Worm (Caenorhabditis elegans) whole organism, L4 larva: Measurements from ENCODE around the gene vti-1.

Source experiments
- T26A8.4 ChIP-seq: fragments of 200-800 bp; sonication (Bioruptor generic); IDR thresholded peaks from 2 replicates; pipeline ENCODE4 v1.3.6; 2022; ENCODE audit warnings: missing genetic modification characterization, missing compliant biosample characterization
- Y105C5A.15 ChIP-seq: fragments of 200-800 bp; sonication (Bioruptor generic); IDR thresholded peaks from 2 replicates; pipeline ENCODE4 v1.3.6; 2022; ENCODE audit warnings: missing genetic modification characterization, missing compliant biosample characterization
- aha-1 ChIP-seq: fragments of 150-350 bp; peaks from one replicate; lab custom pipeline; 2014; ENCODE audit warnings: missing biosample characterization, missing genetic modification characterization
- ama-1 ChIP-seq: fragments of 150-350 bp; optimal IDR thresholded peaks from 2 replicates; lab custom pipeline; 2014; ENCODE audit warnings: inconsistent platforms, mixed read lengths
- ceh-28 ChIP-seq: fragments of 150-350 bp; optimal IDR thresholded peaks from 2 replicates; lab custom pipeline; 2014; ENCODE audit warnings: missing biosample characterization, missing genetic modification reagents, missing genetic modification characterization
- daf-16 ChIP-seq, 3 experiments: sonication (generic microtip); optimal IDR thresholded peaks; 2 replicates each; lab custom pipeline; 2016 to 2017; ENCODE audit warnings: missing genetic modification characterization in 3 of 3, missing genetic modification reagents in 3 of 3, mild to moderate bottlenecking in 2 of 3, missing compliant biosample characterization in 2 of 3, missing biosample characterization in 1 of 3, moderate library complexity in 1 of 3
- dmd-6 ChIP-seq: fragments of 200-800 bp; sonication (Bioruptor generic); IDR thresholded peaks from 2 replicates; pipeline ENCODE4 v1.3.6; 2022; ENCODE audit warnings: missing genetic modification reagents, missing genetic modification characterization, missing compliant biosample characterization
- dmd-9 ChIP-seq: fragments of 200-800 bp; sonication (Bioruptor generic); IDR thresholded peaks from 2 replicates; pipeline ENCODE4 v1.3.6; 2022; ENCODE audit warnings: missing genetic modification reagents, missing genetic modification characterization, missing compliant biosample characterization
- dpl-1 ChIP-seq: fragments of 150-350 bp; optimal IDR thresholded peaks from 2 replicates; lab custom pipeline; 2014; ENCODE audit warnings: missing biosample characterization, missing genetic modification reagents, missing genetic modification characterization
- dve-1 ChIP-seq: sonication (generic microtip); optimal IDR thresholded peaks from 2 replicates; lab custom pipeline; 2017; ENCODE audit warnings: antibody characterized with exemption, mild to moderate bottlenecking, missing genetic modification characterization, missing compliant biosample characterization; ENCODE audit not compliant: insufficient read depth
- egl-27 ChIP-seq: sonication (generic microtip); optimal IDR thresholded peaks from 3 replicates; lab custom pipeline; 2017; ENCODE audit warnings: missing biosample characterization, missing genetic modification reagents, missing genetic modification characterization
- fkh-10 ChIP-seq: fragments of 150-350 bp; optimal IDR thresholded peaks from 2 replicates; lab custom pipeline; 2014; ENCODE audit warnings: missing biosample characterization, missing genetic modification reagents, missing genetic modification characterization
- fos-1 ChIP-seq: fragments of 150-350 bp; optimal IDR thresholded peaks from 2 replicates; lab custom pipeline; 2014; ENCODE audit warnings: missing biosample characterization, missing genetic modification characterization
- gei-8 ChIP-seq: fragments of 200-800 bp; sonication (Bioruptor generic); optimal IDR thresholded peaks from 2 replicates; lab custom pipeline; 2018; ENCODE audit warnings: mild to moderate bottlenecking, missing genetic modification characterization, missing compliant biosample characterization
- hif-1 ChIP-seq, 2 experiments: sonication (generic microtip); optimal IDR thresholded peaks; 2 replicates each; lab custom pipeline; 2016 to 2017; ENCODE audit warnings: missing compliant biosample characterization in 2 of 2, missing genetic modification characterization in 2 of 2, missing genetic modification reagents in 2 of 2, missing genotype in 2 of 2, mild to moderate bottlenecking in 1 of 2
- hlh-11 ChIP-seq: fragments of 200-800 bp; sonication (Bioruptor generic); optimal IDR thresholded peaks from 2 replicates; lab custom pipeline; 2018; ENCODE audit warnings: mild to moderate bottlenecking, missing genetic modification characterization, missing compliant biosample characterization
- hlh-30 ChIP-seq: sonication (generic microtip); optimal IDR thresholded peaks from 2 replicates; lab custom pipeline; 2017; ENCODE audit warnings: antibody characterized with exemption, mild to moderate bottlenecking, missing genetic modification characterization, missing compliant biosample characterization; ENCODE audit not compliant: insufficient read depth
- hmg-1.1 ChIP-seq: fragments of 200-800 bp; sonication (Bioruptor generic); IDR thresholded peaks from 2 replicates; pipeline ENCODE4 v1.3.6; 2022; ENCODE audit warnings: missing genetic modification reagents, missing genetic modification characterization, missing compliant biosample characterization
- jun-1 ChIP-seq: fragments of 150-350 bp; optimal IDR thresholded peaks from 2 replicates; lab custom pipeline; 2014; ENCODE audit warnings: missing biosample characterization, missing genetic modification reagents, missing genetic modification characterization
- lim-7 ChIP-seq: fragments of 200-800 bp; sonication (Bioruptor generic); IDR thresholded peaks from 2 replicates; pipeline ENCODE4 v1.3.6; 2022; ENCODE audit warnings: missing genetic modification characterization, missing compliant biosample characterization
- lin-13 ChIP-seq: fragments of 150-350 bp; optimal IDR thresholded peaks from 2 replicates; lab custom pipeline; 2014; ENCODE audit warnings: missing biosample characterization, missing genetic modification reagents, missing genetic modification characterization
- lin-15B ChIP-seq: fragments of 150-350 bp; sonication (generic microtip); optimal IDR thresholded peaks from 3 replicates; lab custom pipeline; 2014; ENCODE audit warnings: missing biosample characterization, missing genetic modification characterization
- lir-3 ChIP-seq: sonication (generic microtip); optimal IDR thresholded peaks from 2 replicates; lab custom pipeline; 2016; ENCODE audit warnings: mild to moderate bottlenecking, missing genetic modification characterization, missing compliant biosample characterization
- lsy-2 ChIP-seq, 2 experiments: fragments of 150-350 bp in 1 of 2; sonication (generic microtip) in 1 of 2; optimal IDR thresholded peaks; 2 replicates each; lab custom pipeline; 2014 to 2017; ENCODE audit warnings: missing biosample characterization in 2 of 2, missing genetic modification characterization in 2 of 2
- mep-1 ChIP-seq: fragments of 150-350 bp; sonication (generic microtip); optimal IDR thresholded peaks from 3 replicates; lab custom pipeline; 2014; ENCODE audit warnings: missing biosample characterization, missing genetic modification characterization
- mes-2 ChIP-seq: sonication (generic microtip); optimal IDR thresholded peaks from 2 replicates; lab custom pipeline; 2016; ENCODE audit warnings: missing genotype, mild to moderate bottlenecking, missing genetic modification characterization, missing compliant biosample characterization; ENCODE audit not compliant: poor library complexity, severe bottlenecking
- mxl-2 ChIP-seq: fragments of 200-800 bp; sonication (Bioruptor generic); conservative IDR thresholded peaks from 2 replicates; pipeline ENCODE4 v1.3.6; 2022; ENCODE audit warnings: missing genetic modification reagents, missing genetic modification characterization, missing compliant biosample characterization
- nhr-102 ChIP-seq: sonication (generic microtip); optimal IDR thresholded peaks from 2 replicates; lab custom pipeline; 2016; ENCODE audit warnings: mild to moderate bottlenecking, missing genetic modification characterization, moderate library complexity, missing compliant biosample characterization
- nhr-237 ChIP-seq: sonication (generic microtip); optimal IDR thresholded peaks from 2 replicates; lab custom pipeline; 2017; ENCODE audit warnings: missing biosample characterization, missing genetic modification characterization
- nhr-25 ChIP-seq: sonication (generic microtip); optimal IDR thresholded peaks from 2 replicates; lab custom pipeline; 2017; ENCODE audit warnings: missing genetic modification characterization, mild to moderate bottlenecking, missing compliant biosample characterization, antibody characterized with exemption, moderate library complexity, borderline replicate concordance; ENCODE audit not compliant: insufficient read depth
- nhr-28 ChIP-seq: fragments of 150-350 bp; optimal IDR thresholded peaks from 2 replicates; lab custom pipeline; 2014; ENCODE audit warnings: missing biosample characterization, missing genetic modification characterization
- nhr-6 ChIP-seq: fragments of 150-350 bp; optimal IDR thresholded peaks from 2 replicates; lab custom pipeline; 2014; ENCODE audit warnings: missing biosample characterization, missing genetic modification characterization
- pha-4 ChIP-seq, 2 experiments: fragments of 150-350 bp in 1 of 2; fragments of 200-800 bp in 1 of 2; sonication (Bioruptor generic) in 1 of 2; IDR thresholded peaks in 1 of 2; optimal IDR thresholded peaks in 1 of 2; 2 replicates each; pipeline versions ENCODE4 v1.3.6 to Lab custom; 2014 to 2022; ENCODE audit warnings: missing genetic modification characterization in 2 of 2, missing genetic modification reagents in 2 of 2, missing biosample characterization in 1 of 2, missing compliant biosample characterization in 1 of 2
- pqm-1 ChIP-seq: sonication (generic microtip); optimal IDR thresholded peaks from 2 replicates; lab custom pipeline; 2017; ENCODE audit warnings: missing biosample characterization, missing genetic modification characterization
- sdz-12 ChIP-seq: fragments of 200-800 bp; sonication (Bioruptor generic); optimal IDR thresholded peaks from 2 replicates; lab custom pipeline; 2018; ENCODE audit warnings: mild to moderate bottlenecking, missing genetic modification characterization, missing compliant biosample characterization
- snpc-1.2 ChIP-seq: fragments of 200-800 bp; sonication (Bioruptor generic); IDR thresholded peaks from 2 replicates; pipeline ENCODE4 v1.3.6; 2022; ENCODE audit warnings: missing genetic modification reagents, missing genetic modification characterization, missing compliant biosample characterization
- tag-97 ChIP-seq: fragments of 200-800 bp; sonication (Bioruptor generic); IDR thresholded peaks from 2 replicates; pipeline ENCODE4 v1.3.6; 2022; ENCODE audit warnings: missing genetic modification characterization, missing compliant biosample characterization
- unc-62 ChIP-seq, 3 experiments: fragments of 150-350 bp in 1 of 3; sonication (generic microtip); optimal IDR thresholded peaks in 2 of 3; peaks in 1 of 3; 1 replicate in 1 of 3; 2 replicates in 2 of 3; lab custom pipeline; 2014 to 2017; ENCODE audit warnings: missing biosample characterization in 3 of 3, missing genetic modification characterization in 3 of 3, missing genetic modification reagents in 3 of 3, missing genotype in 1 of 3
- vab-7 ChIP-seq: fragments of 200-800 bp; sonication (Bioruptor generic); IDR thresholded peaks from 2 replicates; pipeline ENCODE4 v1.3.6; 2022; ENCODE audit warnings: missing genetic modification reagents, missing genetic modification characterization, missing compliant biosample characterization
- zfp-2 ChIP-seq: sonication (generic microtip); optimal IDR thresholded peaks from 2 replicates; lab custom pipeline; 2016; ENCODE audit warnings: mild to moderate bottlenecking, missing genetic modification characterization, missing compliant biosample characterization
- zfp-3 ChIP-seq: fragments of 200-800 bp; sonication (Bioruptor generic); conservative IDR thresholded peaks from 2 replicates; pipeline ENCODE4 v1.3.6; 2022; ENCODE audit warnings: missing genetic modification reagents, missing genetic modification characterization, missing compliant biosample characterization
- ztf-11 ChIP-seq: fragments of 150-350 bp; optimal IDR thresholded peaks from 2 replicates; lab custom pipeline; 2014; ENCODE audit warnings: missing biosample characterization, missing genetic modification characterization
- ztf-7 ChIP-seq: fragments of 150-350 bp; optimal IDR thresholded peaks from 2 replicates; lab custom pipeline; 2014; ENCODE audit warnings: missing biosample characterization, missing genetic modification characterization

The vti-1 gene

DNA sequence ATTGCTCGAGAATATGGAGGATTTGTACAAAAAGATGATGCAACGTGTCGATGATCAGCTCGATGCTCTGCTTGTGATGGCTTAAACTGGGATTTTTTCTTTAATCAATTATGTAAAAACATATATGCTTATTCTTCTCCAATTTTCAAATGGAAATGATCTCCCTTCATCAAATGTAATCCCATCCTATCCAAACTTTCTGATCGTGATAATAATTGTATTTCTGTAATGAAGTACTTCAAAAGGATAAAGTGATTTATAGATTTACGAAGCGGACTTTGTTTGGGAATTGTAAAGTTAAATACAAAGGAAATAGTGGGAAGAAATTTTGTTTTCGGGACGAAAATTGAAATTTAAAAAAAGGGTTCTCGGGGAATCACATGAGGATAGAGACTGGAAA is 24.1 kb upstream of the vti-1 start (continued):
- TF ChIP-seq hif-1 (tag; optimal IDR thresholded peaks at IDR 0.05; lab: Kevin White, UChicago): no peak
- TF ChIP-seq gei-8: no peak
- TF ChIP-seq egl-27 (tag; lab: Kevin White, UChicago): no peak
- TF ChIP-seq snpc-1.2 (GFP tag; lab: Robert Waterston, UW): peak; percentile 72
- TF ChIP-seq zfp-3 (GFP tag; lab: Robert Waterston, UW): no peak
- no peak for TF ChIP-seq lin-15B
- TF ChIP-seq mxl-2 (GFP tag; lab: Robert Waterston, UW): no peak
- no peak for TF ChIP-seq ztf-11
- peak; percentile 7 for TF ChIP-seq nhr-102 (tag; lab: Kevin White, UChicago)
- peak; percentile 41; the same call in 1 of the 2 replicates for TF ChIP-seq pha-4 (GFP tag; IDR thresholded peaks at IDR 0.05; lab: Robert Waterston, UW)
- TF ChIP-seq pha-4 (tag; optimal IDR thresholded peaks at IDR 0.05; lab: Kevin White, UChicago): no peak
- peak; percentile 63 for TF ChIP-seq mep-1 (tag; lab: Kevin White, UChicago)
- TF ChIP-seq fkh-10 (GFP tag; lab: Kevin White, UChicago): no peak
- no peak for TF ChIP-seq nhr-237 (tag; lab: Kevin White, UChicago)
- TF ChIP-seq fos-1 (tag; lab: Kevin White, UChicago): no peak
- peak; percentile 31 for TF ChIP-seq ama-1
- TF ChIP-seq Y105C5A.15 (GFP tag; lab: Robert Waterston, UW): no peak
- no peak for TF ChIP-seq dmd-9
- TF ChIP-seq jun-1 (tag; lab: Kevin White, UChicago): no peak
- no peak for TF ChIP-seq zfp-2 (tag; lab: Kevin White, UChicago)
- TF ChIP-seq lir-3 (tag; lab: Kevin White, UChicago): no peak
- no peak for TF ChIP-seq tag-97 (GFP tag; lab: Robert Waterston, UW)
- TF ChIP-seq daf-16 (GFP tag; optimal IDR thresholded peaks at IDR 0.05; lab: Kevin White, UChicago): no peak
- peak; percentile 39 for TF ChIP-seq daf-16 (tag; optimal IDR thresholded peaks at IDR 0.05; lab: Kevin White, UChicago)
- TF ChIP-seq vab-7: no peak
- no peak for TF ChIP-seq dpl-1
- TF ChIP-seq lim-7 (GFP tag; lab: Robert Waterston, UW): no peak

DNA sequence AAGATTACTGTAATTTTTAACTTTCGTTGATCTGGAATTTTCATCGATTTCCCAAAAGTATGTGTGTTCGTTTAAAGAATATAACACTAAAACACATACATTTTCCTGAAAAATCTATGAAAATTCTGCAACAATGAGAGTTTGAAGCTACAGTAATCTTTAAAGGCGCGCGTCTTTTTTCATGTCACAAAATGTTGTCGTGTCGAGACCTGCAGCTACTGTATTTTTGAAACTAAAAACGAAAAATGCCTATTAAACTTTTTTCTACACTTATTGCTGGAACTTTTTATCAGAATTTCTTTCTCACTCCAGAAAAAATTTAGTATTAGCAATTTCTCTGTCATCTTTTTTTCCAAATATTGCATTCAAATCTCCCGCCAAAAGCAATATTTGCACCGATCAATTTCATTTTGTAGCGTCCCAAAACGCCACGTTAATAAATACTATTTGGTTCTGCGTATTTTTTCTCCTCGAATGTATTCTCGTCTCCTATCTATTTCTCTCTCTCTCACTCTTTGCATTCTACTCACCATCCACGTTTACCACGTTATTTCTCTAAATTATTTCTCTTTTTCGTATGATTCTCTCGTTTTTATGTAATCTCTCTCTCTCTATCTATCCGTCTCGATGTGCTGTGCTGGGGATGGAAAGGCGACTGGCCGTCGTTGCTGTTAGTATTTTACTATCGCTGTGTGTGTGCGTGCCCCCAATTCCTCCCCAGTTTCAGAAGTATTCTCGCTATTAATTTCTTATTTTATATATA is 20.1 kb upstream of the vti-1 start, which contains the start of gene melo-1:
Gene melo-1, plus strand, starts transcription at position 658 of the 763 bp plus-strand sequence.
- TF ChIP-seq sdz-12 (GFP tag; lab: Kevin White, UChicago): no peak
- TF ChIP-seq lin-13 (GFP tag; lab: Kevin White, UChicago): no peak
- peak; percentile 69 for TF ChIP-seq hmg-1.1 (GFP tag; lab: Robert Waterston, UW)
- peak in 1 of 2 experiments; percentile 7 for TF ChIP-seq hif-1 (tag; optimal IDR thresholded peaks at IDR 0.05; lab: Kevin White, UChicago)
- peak; percentile 4 for TF ChIP-seq jun-1 (tag; lab: Kevin White, UChicago)
- TF ChIP-seq snpc-1.2 (GFP tag; lab: Robert Waterston, UW): 0 out of 2 replicates have a peak, but pooled peaks have one; percentile 21
- no peak for TF ChIP-seq mxl-2 (GFP tag; lab: Robert Waterston, UW)
- peak in 1 of 2 experiments; percentile 98 for TF ChIP-seq unc-62 (GFP tag; optimal IDR thresholded peaks at IDR 0.05 in 1 of 2; lab: Kevin White, UChicago)
- no peak for TF ChIP-seq unc-62 (tag; optimal IDR thresholded peaks at IDR 0.05; lab: Kevin White, UChicago)
- no peak for TF ChIP-seq daf-16 (GFP tag; optimal IDR thresholded peaks at IDR 0.05; lab: Kevin White, UChicago)
- TF ChIP-seq daf-16 (tag; optimal IDR thresholded peaks at IDR 0.05; lab: Kevin White, UChicago): peak; percentile 14
- TF ChIP-seq ceh-28: no peak
- TF ChIP-seq lir-3 (tag; lab: Kevin White, UChicago): no peak
- TF ChIP-seq zfp-2 (tag; lab: Kevin White, UChicago): no peak
- TF ChIP-seq nhr-6: peak; percentile 26
- no peak for TF ChIP-seq pha-4 (GFP tag; IDR thresholded peaks at IDR 0.05; lab: Robert Waterston, UW)
- no peak for TF ChIP-seq pha-4 (tag; optimal IDR thresholded peaks at IDR 0.05; lab: Kevin White, UChicago)
- peak; percentile 18 for TF ChIP-seq aha-1 (tag; lab: Kevin White, UChicago)
- peak; percentile 34 for TF ChIP-seq hlh-11
- peak; percentile 23 for TF ChIP-seq ztf-7 (tag; lab: Kevin White, UChicago)
- peak; percentile 41 for TF ChIP-seq dpl-1
- TF ChIP-seq pqm-1: peak; percentile 18
- TF ChIP-seq mes-2 (tag; lab: Kevin White, UChicago): peak; percentile 31
- TF ChIP-seq ama-1: peak; percentile 13
- TF ChIP-seq dmd-6 (GFP tag; lab: Robert Waterston, UW): peak; percentile 23; the same call in 1 of the 2 replicates
- TF ChIP-seq mep-1 (tag; lab: Kevin White, UChicago): peak; percentile 47
- no peak for TF ChIP-seq zfp-3 (GFP tag; lab: Robert Waterston, UW)
- peak; percentile 74 for TF ChIP-seq dve-1 (tag; lab: Kevin White, UChicago)
- 0 out of 2 replicates have a peak, but pooled peaks have one; percentile 12 for TF ChIP-seq T26A8.4
- peak in 1 of 2 experiments; percentile 60 for TF ChIP-seq lsy-2 (tag; optimal IDR thresholded peaks at IDR 0.05; lab: Kevin White, UChicago)
- TF ChIP-seq nhr-28 (tag; lab: Kevin White, UChicago): peak; percentile 50
- no peak for TF ChIP-seq nhr-25 (tag; lab: Kevin White, UChicago)
- TF ChIP-seq hlh-30 (tag; lab: Kevin White, UChicago): peak; percentile 27
